Fruit fly (Drosophila melanogaster) whole organism, prepupa: ENCODE results near the gene GluRIIB.
A peak's percentile ranks its signal among the peaks of the same experiment; 100 is the strongest.

Source experiments
- Blimp-1 ChIP-seq: fragments of 200-800 bp; sonication (Bioruptor generic); optimal IDR thresholded peaks from 3 replicates; lab custom pipeline; 2017; ENCODE audit warnings: missing biosample characterization, missing genetic modification characterization, mild to moderate bottlenecking, moderate library complexity, missing genetic modification reagents
- CG10631 ChIP-seq: fragments of 200-800 bp; sonication (Bioruptor generic); optimal IDR thresholded peaks from 2 replicates; lab custom pipeline; 2016; ENCODE audit warnings: missing biosample characterization, missing genetic modification characterization
- CG10669 ChIP-seq: fragments of 200-800 bp; sonication (Bioruptor generic); optimal IDR thresholded peaks from 3 replicates; lab custom pipeline; 2018; ENCODE audit warnings: missing biosample characterization, mild to moderate bottlenecking, missing genetic modification characterization, moderate library complexity
- CG11294 ChIP-seq: fragments of 200-800 bp; sonication (Bioruptor generic); IDR thresholded peaks from 2 replicates; pipeline ENCODE4 v1.3.6; 2022; ENCODE audit warnings: missing biosample characterization, missing genetic modification characterization
- CG11902 ChIP-seq: fragments of 200-800 bp; sonication (Bioruptor generic); optimal IDR thresholded peaks from 3 replicates; lab custom pipeline; 2016; ENCODE audit warnings: missing biosample characterization, missing genetic modification characterization
- CG15336 ChIP-seq: fragments of 200-800 bp; sonication (Bioruptor generic); IDR thresholded peaks from 2 replicates; pipeline ENCODE4 v1.3.6; 2022; ENCODE audit warnings: missing biosample characterization, missing genetic modification characterization
- CG1621 ChIP-seq: fragments of 200-800 bp; sonication (Bioruptor generic); optimal IDR thresholded peaks from 3 replicates; lab custom pipeline; 2018; ENCODE audit warnings: missing biosample characterization, mild to moderate bottlenecking, missing genetic modification characterization
- CG3032 ChIP-seq: fragments of 200-800 bp; optimal IDR thresholded peaks from 2 replicates; lab custom pipeline; 2019; ENCODE audit warnings: missing biosample characterization, mild to moderate bottlenecking, missing genetic modification characterization, moderate library complexity
- CG31627 ChIP-seq: fragments of 200-800 bp; sonication (Bioruptor generic); optimal IDR thresholded peaks from 3 replicates; lab custom pipeline; 2016; ENCODE audit warnings: missing biosample characterization, missing genetic modification characterization
- CG32006 ChIP-seq: fragments of 200-800 bp; sonication (Bioruptor generic); optimal IDR thresholded peaks from 3 replicates; lab custom pipeline; 2017; ENCODE audit warnings: missing biosample characterization, mild to moderate bottlenecking, missing genetic modification characterization
- CG34406 ChIP-seq: fragments of 200-800 bp; sonication (Bioruptor generic); optimal IDR thresholded peaks from 3 replicates; lab custom pipeline; 2016; ENCODE audit warnings: missing biosample characterization, missing genetic modification characterization
- CG3919 ChIP-seq: fragments of 200-800 bp; sonication (Bioruptor generic); optimal IDR thresholded peaks from 3 replicates; lab custom pipeline; 2016; ENCODE audit warnings: missing biosample characterization, missing genetic modification characterization
- CG4318 ChIP-seq: fragments of 200-800 bp; sonication (Bioruptor generic); optimal IDR thresholded peaks from 3 replicates; lab custom pipeline; 2017; ENCODE audit warnings: missing biosample characterization, mild to moderate bottlenecking, missing genetic modification characterization
- CG6163 ChIP-seq: fragments of 200-800 bp; sonication (Bioruptor generic); IDR thresholded peaks from 3 replicates; pipeline ENCODE4 v1.3.6; 2022; ENCODE audit warnings: missing biosample characterization, missing genetic modification characterization
- CG6276 ChIP-seq: fragments of 200-800 bp; sonication (Bioruptor generic); optimal IDR thresholded peaks from 2 replicates; lab custom pipeline; 2017; ENCODE audit warnings: missing biosample characterization, mild to moderate bottlenecking, missing genetic modification characterization
- CG6808 ChIP-seq: fragments of 200-800 bp; sonication (Bioruptor generic); optimal IDR thresholded peaks from 3 replicates; lab custom pipeline; 2017; ENCODE audit warnings: missing biosample characterization, missing genetic modification characterization, mild to moderate bottlenecking, moderate library complexity, missing genetic modification reagents
- CG6854 ChIP-seq: fragments of 200-800 bp; sonication (Bioruptor generic); optimal IDR thresholded peaks from 2 replicates; lab custom pipeline; 2017; ENCODE audit warnings: missing biosample characterization, mild to moderate bottlenecking, missing genetic modification characterization
- CG8119 ChIP-seq: fragments of 200-800 bp; sonication (Bioruptor generic); IDR thresholded peaks from 3 replicates; pipeline ENCODE4 v1.3.6; 2022; ENCODE audit warnings: missing biosample characterization, missing genetic modification characterization
- CG8319 ChIP-seq: fragments of 200-800 bp; sonication (Bioruptor generic); optimal IDR thresholded peaks from 3 replicates; lab custom pipeline; 2016; ENCODE audit warnings: missing biosample characterization, missing genetic modification characterization
- CG8632 ChIP-seq: fragments of 200-800 bp; sonication (Bioruptor generic); optimal IDR thresholded peaks from 3 replicates; lab custom pipeline; 2016; ENCODE audit warnings: missing biosample characterization, missing genetic modification characterization
- Eip75B ChIP-seq: fragments of 200-800 bp; sonication (Bioruptor generic); optimal IDR thresholded peaks from 3 replicates; lab custom pipeline; 2016; ENCODE audit warnings: missing biosample characterization, missing genetic modification characterization
- Eip78C ChIP-seq: fragments of 200-800 bp; sonication (Bioruptor generic); peaks from one replicate; lab custom pipeline; 2016; ENCODE audit warnings: missing biosample characterization, missing genetic modification characterization
- Eip93F ChIP-seq: fragments of 200-800 bp; sonication (Bioruptor generic); optimal IDR thresholded peaks from 2 replicates; lab custom pipeline; 2016; ENCODE audit warnings: missing biosample characterization, mild to moderate bottlenecking, missing genetic modification characterization
- Ets96B ChIP-seq: fragments of 200-800 bp; optimal IDR thresholded peaks from 2 replicates; lab custom pipeline; 2019; ENCODE audit warnings: missing biosample characterization, mild to moderate bottlenecking, missing genetic modification characterization, moderate library complexity
- Gug ChIP-seq: fragments of 200-800 bp; sonication (Bioruptor generic); IDR thresholded peaks from 2 replicates; pipeline ENCODE4 v1.3.6; 2022; ENCODE audit warnings: missing biosample characterization, missing genetic modification characterization
- Hr38 ChIP-seq: sonication (Bioruptor generic); optimal IDR thresholded peaks from 2 replicates; lab custom pipeline; 2016; ENCODE audit warnings: missing biosample characterization, missing genetic modification characterization
- Hr39 ChIP-seq: fragments of 200-800 bp; sonication (Bioruptor generic); optimal IDR thresholded peaks from 2 replicates; lab custom pipeline; 2016; ENCODE audit warnings: missing biosample characterization, missing genetic modification characterization
- Hr4 ChIP-seq: fragments of 200-800 bp; sonication (Bioruptor generic); optimal IDR thresholded peaks from 3 replicates; lab custom pipeline; 2016; ENCODE audit warnings: missing biosample characterization, missing genetic modification characterization
- Lpt ChIP-seq: fragments of 200-800 bp; sonication (Bioruptor generic); optimal IDR thresholded peaks from 3 replicates; lab custom pipeline; 2016; ENCODE audit warnings: missing biosample characterization, missing genetic modification characterization
- Met ChIP-seq: fragments of 200-800 bp; sonication (Bioruptor generic); optimal IDR thresholded peaks from 3 replicates; lab custom pipeline; 2016; ENCODE audit warnings: missing biosample characterization, missing genetic modification characterization
- Sox14 ChIP-seq: fragments of 200-800 bp; sonication (Bioruptor generic); optimal IDR thresholded peaks from 3 replicates; lab custom pipeline; 2016; ENCODE audit warnings: missing biosample characterization, missing genetic modification characterization
- acj6 ChIP-seq: fragments of 200-800 bp; sonication (Bioruptor generic); optimal IDR thresholded peaks from 3 replicates; lab custom pipeline; 2016; ENCODE audit warnings: missing biosample characterization, missing genetic modification characterization
- cyc ChIP-seq: fragments of 200-800 bp; sonication (Bioruptor generic); optimal IDR thresholded peaks from 3 replicates; lab custom pipeline; 2016; ENCODE audit warnings: missing biosample characterization, missing genetic modification characterization
- dac ChIP-seq: fragments of 200-800 bp; sonication (Bioruptor generic); optimal IDR thresholded peaks from 2 replicates; lab custom pipeline; 2017; ENCODE audit warnings: missing biosample characterization, mild to moderate bottlenecking, missing genetic modification characterization
- dsx ChIP-seq: fragments of 200-800 bp; optimal IDR thresholded peaks from 3 replicates; lab custom pipeline; 2019; ENCODE audit warnings: missing biosample characterization, mild to moderate bottlenecking, missing genetic modification characterization, moderate library complexity; ENCODE audit not compliant: poor library complexity, severe bottlenecking
- fd59A ChIP-seq: fragments of 200-800 bp; sonication (Bioruptor generic); optimal IDR thresholded peaks from 2 replicates; lab custom pipeline; 2017; ENCODE audit warnings: missing biosample characterization, mild to moderate bottlenecking, missing genetic modification characterization, missing genetic modification reagents
- fd85E ChIP-seq: fragments of 200-800 bp; sonication (Bioruptor generic); optimal IDR thresholded peaks from 3 replicates; lab custom pipeline; 2016; ENCODE audit warnings: missing biosample characterization, missing genetic modification characterization
- fkh ChIP-seq: fragments of 200-800 bp; sonication (Bioruptor generic); optimal IDR thresholded peaks from 3 replicates; lab custom pipeline; 2017; ENCODE audit warnings: missing biosample characterization, mild to moderate bottlenecking, missing genetic modification characterization, moderate library complexity
- net ChIP-seq: fragments of 200-800 bp; sonication (Bioruptor generic); optimal IDR thresholded peaks from 3 replicates; lab custom pipeline; 2016; ENCODE audit warnings: missing biosample characterization, missing genetic modification characterization
- pdm3 ChIP-seq: fragments of 200-800 bp; sonication (Bioruptor generic); optimal IDR thresholded peaks from 3 replicates; lab custom pipeline; 2016; ENCODE audit warnings: missing biosample characterization, missing genetic modification characterization
- salr ChIP-seq, 2 experiments: fragments of 200-800 bp; sonication (Bioruptor generic); optimal IDR thresholded peaks; 3 replicates each; lab custom pipeline; 2016 to 2018; ENCODE audit warnings: missing biosample characterization in 2 of 2, missing genetic modification characterization in 2 of 2, mild to moderate bottlenecking in 1 of 2
- spab ChIP-seq: fragments of 200-800 bp; sonication (Bioruptor generic); optimal IDR thresholded peaks from 2 replicates; lab custom pipeline; 2017; ENCODE audit warnings: missing biosample characterization, mild to moderate bottlenecking, missing genetic modification characterization, missing genetic modification reagents
- svp ChIP-seq: fragments of 200-800 bp; sonication (Bioruptor generic); peaks from one replicate; lab custom pipeline; 2016; ENCODE audit warnings: missing biosample characterization, missing genetic modification characterization
- topi ChIP-seq: fragments of 200-800 bp; sonication (Bioruptor generic); optimal IDR thresholded peaks from 3 replicates; lab custom pipeline; 2016; ENCODE audit warnings: missing biosample characterization, missing genetic modification characterization
- vri ChIP-seq: fragments of 200-800 bp; sonication (Bioruptor generic); optimal IDR thresholded peaks from 3 replicates; lab custom pipeline; 2016; ENCODE audit warnings: missing biosample characterization, mild to moderate bottlenecking, missing genetic modification characterization

GluRIIB gene

dm6 chr2L:5553750-5554149 is 5.4 kb upstream of the GluRIIB start, which contains the start of the genes CG14013 and CG14017:
Gene CG14013, minus strand, starts transcription at chr2L:5553850.
Gene CG14017, plus strand, starts transcription at chr2L:5553897.
- no peak for TF ChIP-seq Hr4 (GFP tag; lab: Kevin White, UChicago)
- TF ChIP-seq Hr38 (GFP tag; lab: Kevin White, UChicago): no peak
- TF ChIP-seq CG34406 (GFP tag; lab: Kevin White, UChicago): no peak
- TF ChIP-seq Eip93F: no peak
- no peak for TF ChIP-seq CG10631 (GFP tag; lab: Kevin White, UChicago)
- TF ChIP-seq dsx (GFP tag; lab: Kevin White, UChicago): no peak
- TF ChIP-seq CG10669 (GFP tag; lab: Kevin White, UChicago): no peak
- no peak for TF ChIP-seq CG6276 (GFP tag; lab: Kevin White, UChicago)
- TF ChIP-seq Eip78C (GFP tag; lab: Kevin White, UChicago): no peak
- no peak for TF ChIP-seq pdm3 (GFP tag; lab: Kevin White, UChicago)
- no peak for TF ChIP-seq Eip75B (GFP tag; lab: Kevin White, UChicago)
- TF ChIP-seq, all 60 proteins: peak for 0

DNA sequence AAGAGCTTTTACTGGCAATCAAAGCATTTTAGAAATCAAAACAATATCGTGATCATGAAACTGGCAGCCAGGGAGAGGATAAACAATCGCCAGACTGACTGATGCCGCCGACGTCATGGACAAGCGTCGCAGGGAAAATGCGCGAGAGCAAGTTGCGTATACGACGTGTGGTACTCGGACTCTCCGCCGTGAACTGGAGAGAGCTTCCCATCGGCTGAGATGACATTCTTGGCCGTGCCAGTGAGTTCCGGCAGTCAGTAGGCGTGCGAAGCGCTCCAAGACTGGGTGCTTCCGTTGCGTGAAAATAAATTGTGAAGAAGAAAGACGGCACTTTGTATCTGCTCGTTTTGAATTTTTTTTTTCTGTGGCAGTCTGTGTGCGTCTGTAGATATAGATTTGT is 4.3 kb upstream of the GluRIIB start, which contains the start of gene GluRIIA:
Gene GluRIIA, plus strand, starts transcription at position 255 of the 400 bp plus-strand sequence.
- TF ChIP-seq CG6808 (GFP tag; lab: Kevin White, UChicago) (no peak), Met (GFP tag; lab: Kevin White, UChicago) (no peak), CG1621 (tag; lab: Kevin White, UChicago) (no peak), CG11294 (GFP tag; lab: Robert Waterston, UW) (no peak), CG6276 (GFP tag; lab: Kevin White, UChicago) (no peak), net (GFP tag; lab: Kevin White, UChicago) (no peak), pdm3 (GFP tag; lab: Kevin White, UChicago) (no peak), Hr38 (GFP tag; lab: Kevin White, UChicago) (no peak), CG11902 (GFP tag; lab: Kevin White, UChicago) (no peak), fd85E (GFP tag; lab: Kevin White, UChicago) (no peak), CG15336 (no peak), CG8632 (GFP tag; lab: Kevin White, UChicago) (no peak)
- TF ChIP-seq, all 60 proteins: peak for 0

DNA sequence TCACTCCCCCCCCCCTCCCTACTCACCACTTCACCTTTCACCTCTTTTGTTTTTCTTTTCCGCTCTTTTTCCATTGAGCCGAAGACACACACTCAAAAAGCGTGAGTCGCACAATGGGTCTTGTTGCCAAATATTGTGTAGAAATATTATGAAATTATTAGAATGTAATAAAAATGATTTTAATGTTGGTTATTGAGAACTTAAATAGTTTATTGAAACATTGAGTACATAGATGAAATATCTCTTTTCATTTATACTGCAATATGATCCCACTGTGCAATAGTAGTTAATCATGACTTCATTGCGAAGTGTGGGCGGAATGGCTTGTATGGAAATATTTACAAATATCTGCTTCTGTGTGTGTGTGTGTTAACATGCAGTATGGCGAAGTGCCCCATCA is 8.0 kb downstream of the GluRIIB start:
- peak; percentile 52 for TF ChIP-seq acj6 (GFP tag; lab: Kevin White, UChicago)
- peak; percentile 50 for TF ChIP-seq CG6276 (GFP tag; lab: Kevin White, UChicago)
- peak; percentile 12 for TF ChIP-seq Sox14 (GFP tag; lab: Kevin White, UChicago)
- TF ChIP-seq CG11902 (GFP tag; lab: Kevin White, UChicago): no peak
- no peak for TF ChIP-seq CG4318 (GFP tag; lab: Kevin White, UChicago)
- no peak for TF ChIP-seq CG3032
- peak; percentile 24 for TF ChIP-seq Eip75B (GFP tag; lab: Kevin White, UChicago)
- peak; percentile 36 for TF ChIP-seq svp (GFP tag; lab: Kevin White, UChicago)
- TF ChIP-seq dsx (GFP tag; lab: Kevin White, UChicago): peak; percentile 42
- peak; percentile 43 for TF ChIP-seq pdm3 (GFP tag; lab: Kevin White, UChicago)
- no peak for TF ChIP-seq CG31627 (GFP tag; lab: Kevin White, UChicago)
- peak; percentile 88 for TF ChIP-seq CG15336
- peak; percentile 42 for TF ChIP-seq CG34406 (GFP tag; lab: Kevin White, UChicago)
- TF ChIP-seq dac: no peak
- TF ChIP-seq CG32006 (GFP tag; lab: Kevin White, UChicago): peak; percentile 60
- TF ChIP-seq CG3919 (GFP tag; lab: Kevin White, UChicago): peak; percentile 38
- TF ChIP-seq Blimp-1 (GFP tag; lab: Kevin White, UChicago): no peak
- peak; percentile 15 for TF ChIP-seq net (GFP tag; lab: Kevin White, UChicago)
- peak; percentile 58 for TF ChIP-seq Hr4 (GFP tag; lab: Kevin White, UChicago)
- TF ChIP-seq Ets96B (tag; lab: Kevin White, UChicago): peak; percentile 68
- no peak for TF ChIP-seq cyc (GFP tag; lab: Kevin White, UChicago)
- no peak for TF ChIP-seq Hr39 (GFP tag; lab: Kevin White, UChicago)
- peak; percentile 88 for TF ChIP-seq CG8119
- no peak for TF ChIP-seq CG8319 (GFP tag; lab: Kevin White, UChicago)
- TF ChIP-seq CG6854 (GFP tag; lab: Kevin White, UChicago): no peak
- TF ChIP-seq Eip93F: no peak
- peak; percentile 12 to 48 for TF ChIP-seq salr (GFP tag; optimal IDR thresholded peaks at IDR 0.05; lab: Kevin White, UChicago)
- peak; percentile 10 for TF ChIP-seq topi
- peak; percentile 86 for TF ChIP-seq CG6163 (GFP tag; lab: Robert Waterston, UW)
- peak; percentile 19 for TF ChIP-seq fd59A
- peak; percentile 72 for TF ChIP-seq Eip78C (GFP tag; lab: Kevin White, UChicago)
- peak; percentile 77 for TF ChIP-seq Gug (GFP tag; lab: Robert Waterston, UW)
- peak; percentile 77 for TF ChIP-seq CG11294 (GFP tag; lab: Robert Waterston, UW)
- TF ChIP-seq spab: peak; percentile 44
- TF ChIP-seq vri (GFP tag; lab: Kevin White, UChicago): no peak
- TF ChIP-seq fkh (GFP tag; lab: Kevin White, UChicago): no peak
- peak; percentile 60 for TF ChIP-seq Lpt (GFP tag; lab: Kevin White, UChicago)
